Fruit fly (Drosophila melanogaster): ENCODE data around the gene CG5001.

CG5001 gene

dm6 chr2L:1169867-1170415 is 15.6 kb upstream of the CG5001 start, which contains the start of the genes CG31922 and Plap (continued):
- TF ChIP-seq CG3407 (GFP tag; optimal IDR thresholded peaks at IDR 0.05) (no peak), CG5953 (GFP tag; IDR thresholded peaks at IDR 0.05) (no peak), eyg (GFP tag; optimal IDR thresholded peaks at IDR 0.05) (no peak), CG6654 (GFP tag; optimal IDR thresholded peaks at IDR 0.05) (no peak), unpg (GFP tag; optimal IDR thresholded peaks at IDR 0.05) (peak; percentile 61), CG2712 (tag; optimal IDR thresholded peaks at IDR 0.05) (peak; percentile 78), Hr78 (GFP tag; optimal IDR thresholded peaks at IDR 0.05) (peak in 1 of 2 experiments; percentile 75), Ets65A (GFP tag) (peak; percentile 95), onecut (GFP tag; IDR thresholded peaks at IDR 0.05) (no peak; the same call in 1 of the 2 replicates), NC2α (GFP tag; optimal IDR thresholded peaks at IDR 0.05) (no peak), Hr51 (GFP tag; optimal IDR thresholded peaks at IDR 0.05) (peak in 1 of 2 experiments; percentile 65), CG15514 (GFP tag; optimal IDR thresholded peaks at IDR 0.05) (peak; percentile 83), Mrtf (GFP tag; IDR thresholded peaks at IDR 0.05) (no peak), CG15696 (tag; optimal IDR thresholded peaks at IDR 0.05) (peak; percentile 69), Ssrp (tag; optimal IDR thresholded peaks at IDR 0.05) (peak; percentile 59), bigmax (GFP tag; optimal IDR thresholded peaks at IDR 0.05) (no peak), tna (GFP tag; IDR thresholded peaks at IDR 0.05; ENCODE audit: partially characterized antibody) (peak; percentile 38; the same call in 1 of the 2 replicates), CTCF (GFP tag; optimal IDR thresholded peaks at IDR 0.05) (no peak), pita (GFP tag; optimal IDR thresholded peaks at IDR 0.05) (no peak), CG2120 (GFP tag; optimal IDR thresholded peaks at IDR 0.05) (peak; percentile 87), klu (GFP tag; IDR thresholded peaks at IDR 0.05) (peak; percentile 52), p53 (GFP tag; optimal IDR thresholded peaks at IDR 0.05) (no peak), zen (tag; optimal IDR thresholded peaks at IDR 0.05) (peak; percentile 37), CG3281 (GFP tag; optimal IDR thresholded peaks at IDR 0.05) (peak; percentile 63), tgo (GFP tag; IDR thresholded peaks at IDR 0.05) (peak; percentile 61; the same call in 1 of the 3 replicates), CG3995 (GFP tag; optimal IDR thresholded peaks at IDR 0.05) (peak; percentile 64), ems (GFP tag; optimal IDR thresholded peaks at IDR 0.05) (peak; percentile 71), al (GFP tag; IDR thresholded peaks at IDR 0.05) (peak; percentile 65), CG15601 (tag; optimal IDR thresholded peaks at IDR 0.05) (peak; percentile 71), CG17912 (GFP tag; optimal IDR thresholded peaks at IDR 0.05) (no peak), nau (GFP tag; optimal IDR thresholded peaks at IDR 0.05) (no peak), ssp (GFP tag; IDR thresholded peaks at IDR 0.05) (peak; percentile 62), sens (GFP tag) (peak; percentile 92), dan (GFP tag; IDR thresholded peaks at IDR 0.05) (no peak), mirr (GFP tag; optimal IDR thresholded peaks at IDR 0.05) (no peak), shn (GFP tag; optimal IDR thresholded peaks at IDR 0.05) (peak; percentile 59), inv (GFP tag; IDR thresholded peaks at IDR 0.05; ENCODE audit: partially characterized antibody) (peak; percentile 91), Dip2 (GFP tag; IDR thresholded peaks at IDR 0.05) (no peak), CG10147 (GFP tag; optimal IDR thresholded peaks at IDR 0.05) (peak; percentile 76), Myb (GFP tag; optimal IDR thresholded peaks at IDR 0.05) (peak; percentile 85), ken (GFP tag; IDR thresholded peaks at IDR 0.05) (no peak), CG14441 (GFP tag; IDR thresholded peaks at IDR 0.05) (peak; percentile 50; the same call in 1 of the 2 replicates), Trl (optimal IDR thresholded peaks at IDR 0.05) (no peak), Trl (GFP tag; optimal IDR thresholded peaks at IDR 0.05) (peak; percentile 45), ci (GFP tag; IDR thresholded peaks at IDR 0.05) (no peak), gfzf (GFP tag; optimal IDR thresholded peaks at IDR 0.05) (peak; percentile 21), Hr3 (GFP tag; optimal IDR thresholded peaks at IDR 0.05) (peak; percentile 86), crol (GFP tag; IDR thresholded peaks at IDR 0.05) (no peak), pum (GFP tag; optimal IDR thresholded peaks at IDR 0.05) (peak; percentile 74), CG10366 (GFP tag; IDR thresholded peaks at IDR 0.05) (peak; percentile 38), Oaz (GFP tag; IDR thresholded peaks at IDR 0.05) (0 out of 2 replicates have a peak, but pooled peaks have one; percentile 26)

Data from whole organism, embryonic.